Fruit fly (Drosophila melanogaster) whole organism, embryonic: Measurements from ENCODE around the gene CG13032.

Source experiments
- Adf1 ChIP-seq: fragments of 200-800 bp; sonication (Bioruptor generic); IDR thresholded peaks from 2 replicates; pipeline ENCODE4 v1.3.6; 2022; ENCODE audit warnings: missing biosample characterization, missing genetic modification characterization
- BEAF-32 ChIP-seq: fragments of 200-800 bp; sonication (Bioruptor generic); optimal IDR thresholded peaks from 3 replicates; lab custom pipeline; 2017; ENCODE audit warnings: missing biosample characterization, missing genetic modification characterization, mild to moderate bottlenecking, moderate library complexity, missing genetic modification reagents
- CG10209 ChIP-seq: fragments of 200-800 bp; sonication (Bioruptor generic); optimal IDR thresholded peaks from 3 replicates; lab custom pipeline; 2017; ENCODE audit warnings: missing biosample characterization, mild to moderate bottlenecking, missing genetic modification characterization, missing genetic modification reagents
- CG13123 ChIP-seq: fragments of 200-800 bp; sonication (Bioruptor generic); optimal IDR thresholded peaks from 2 replicates; lab custom pipeline; 2016; ENCODE audit warnings: missing biosample characterization, missing genetic modification characterization
- CG13624 ChIP-seq: fragments of 200-800 bp; sonication (Bioruptor generic); optimal IDR thresholded peaks from 2 replicates; lab custom pipeline; 2016; ENCODE audit warnings: missing biosample characterization, missing genetic modification characterization
- CG14710 ChIP-seq: fragments of 200-800 bp; sonication (Bioruptor generic); optimal IDR thresholded peaks from 3 replicates; lab custom pipeline; 2019; ENCODE audit warnings: missing biosample characterization, mild to moderate bottlenecking, missing genetic modification characterization, moderate library complexity
- CG15011 ChIP-seq: fragments of 200-800 bp; sonication (Bioruptor generic); optimal IDR thresholded peaks from 3 replicates; lab custom pipeline; 2018; ENCODE audit warnings: missing biosample characterization, mild to moderate bottlenecking, missing genetic modification characterization
- CG1602 ChIP-seq: fragments of 200-800 bp; sonication (Bioruptor generic); optimal IDR thresholded peaks from 3 replicates; lab custom pipeline; 2016; ENCODE audit warnings: missing biosample characterization, missing genetic modification characterization
- CG30431 ChIP-seq: fragments of 200-800 bp; sonication (Bioruptor generic); optimal IDR thresholded peaks from 2 replicates; lab custom pipeline; 2017; ENCODE audit warnings: missing biosample characterization, missing genetic modification characterization
- CG31441 ChIP-seq: fragments of 200-800 bp; sonication (Bioruptor generic); IDR thresholded peaks from 2 replicates; pipeline ENCODE4 v1.3.6; 2022; ENCODE audit warnings: missing biosample characterization, missing genetic modification characterization
- CG3163 ChIP-seq: fragments of 200-800 bp; sonication (Bioruptor generic); optimal IDR thresholded peaks from 3 replicates; lab custom pipeline; 2016; ENCODE audit warnings: missing biosample characterization, missing genetic modification characterization
- CG32772 ChIP-seq: fragments of 200-800 bp; sonication (Bioruptor generic); IDR thresholded peaks from 2 replicates; pipeline ENCODE4 v1.3.6; 2022; ENCODE audit warnings: missing biosample characterization, missing genetic modification characterization
- CG3838 ChIP-seq: fragments of 200-800 bp; sonication (Bioruptor generic); optimal IDR thresholded peaks from 3 replicates; lab custom pipeline; 2016; ENCODE audit warnings: missing biosample characterization, missing genetic modification characterization
- CG4360 ChIP-seq: fragments of 200-800 bp; sonication (Bioruptor generic); IDR thresholded peaks from 2 replicates; pipeline ENCODE4 v1.3.6; 2022; ENCODE audit warnings: missing biosample characterization, missing genetic modification characterization
- CG6683 ChIP-seq: fragments of 200-800 bp; sonication (Bioruptor generic); optimal IDR thresholded peaks from 2 replicates; lab custom pipeline; 2017; ENCODE audit warnings: missing biosample characterization, mild to moderate bottlenecking, missing genetic modification characterization, missing genetic modification reagents
- CG6854 ChIP-seq: fragments of 200-800 bp; sonication (Bioruptor generic); optimal IDR thresholded peaks from 3 replicates; lab custom pipeline; 2017; ENCODE audit warnings: missing biosample characterization, mild to moderate bottlenecking, missing genetic modification characterization
- CG8290 ChIP-seq, 3 experiments: fragments of 200-800 bp; sonication (Bioruptor generic); optimal IDR thresholded peaks; 2 replicates each; lab custom pipeline; 2016 to 2019; ENCODE audit warnings: missing biosample characterization in 3 of 3, missing genetic modification characterization in 3 of 3, mild to moderate bottlenecking in 2 of 3, moderate library complexity in 1 of 3
- CG8478 ChIP-seq: fragments of >200 bp; optimal IDR thresholded peaks from 2 replicates; lab custom pipeline; 2018
- Deaf1 ChIP-seq: fragments of 200-800 bp; optimal IDR thresholded peaks from 3 replicates; lab custom pipeline; 2019; ENCODE audit warnings: missing biosample characterization, mild to moderate bottlenecking, missing genetic modification characterization, moderate library complexity
- Dp ChIP-seq: fragments of 200-800 bp; sonication (Bioruptor generic); optimal IDR thresholded peaks from 2 replicates; lab custom pipeline; 2018; ENCODE audit warnings: missing biosample characterization, mild to moderate bottlenecking, missing genetic modification characterization, moderate library complexity
- Eip74EF ChIP-seq, 2 experiments: fragments of 200-800 bp in 1 of 2; fragments of >200 bp in 1 of 2; sonication (Bioruptor generic) in 1 of 2; optimal IDR thresholded peaks; 2 replicates each; lab custom pipeline; 2017 to 2019; ENCODE audit warnings: missing biosample characterization in 2 of 2, missing genetic modification characterization in 2 of 2, mild to moderate bottlenecking in 1 of 2, moderate library complexity in 1 of 2
- HLH54F ChIP-seq: fragments of 200-800 bp; sonication (Bioruptor generic); optimal IDR thresholded peaks from 3 replicates; lab custom pipeline; 2016; ENCODE audit warnings: missing biosample characterization, missing genetic modification characterization
- Kr ChIP-seq: fragments of 200-800 bp; sonication (Bioruptor generic); optimal IDR thresholded peaks from 2 replicates; lab custom pipeline; 2017; ENCODE audit warnings: missing biosample characterization, mild to moderate bottlenecking, missing genetic modification characterization
- MBD-R2 ChIP-seq: fragments of 200-800 bp; sonication (Bioruptor generic); IDR thresholded peaks from 2 replicates; pipeline ENCODE4 v1.3.6; 2022; ENCODE audit warnings: missing biosample characterization, missing genetic modification characterization
- Med ChIP-seq: fragments of 200-800 bp; sonication (Bioruptor generic); peaks from one replicate; lab custom pipeline; 2016; ENCODE audit warnings: missing biosample characterization, missing genetic modification characterization, mild to moderate bottlenecking, inconsistent platforms, moderate library complexity
- NFAT ChIP-seq: fragments of 200-800 bp; sonication (Bioruptor generic); IDR thresholded peaks from 2 replicates; pipeline ENCODE4 v1.3.6; 2022; ENCODE audit warnings: missing biosample characterization, missing genetic modification characterization
- Nf-YC ChIP-seq: fragments of 200-800 bp; optimal IDR thresholded peaks from 3 replicates; lab custom pipeline; 2019; ENCODE audit warnings: missing biosample characterization, mild to moderate bottlenecking, missing genetic modification characterization, moderate library complexity
- Sox100B ChIP-seq: fragments of 200-800 bp; sonication (Bioruptor generic); optimal IDR thresholded peaks from 3 replicates; lab custom pipeline; 2018; ENCODE audit warnings: missing biosample characterization, mild to moderate bottlenecking, missing genetic modification characterization
- YL-1 ChIP-seq: fragments of 200-800 bp; sonication (Bioruptor generic); optimal IDR thresholded peaks from 3 replicates; lab custom pipeline; 2017; ENCODE audit warnings: missing biosample characterization, mild to moderate bottlenecking, missing genetic modification characterization
- ap ChIP-seq: fragments of 200-800 bp; sonication (Bioruptor generic); IDR thresholded peaks from 2 replicates; pipeline ENCODE4 v1.3.6; 2022; ENCODE audit warnings: missing biosample characterization, missing genetic modification characterization
- bowl ChIP-seq: fragments of 200-800 bp; sonication (Bioruptor generic); IDR thresholded peaks from 2 replicates; pipeline ENCODE4 v1.3.6; 2022; ENCODE audit warnings: missing biosample characterization, missing genetic modification characterization
- bsh ChIP-seq, 2 experiments: fragments of 200-800 bp; sonication (Bioruptor generic); optimal IDR thresholded peaks; 2 replicates each; lab custom pipeline; 2017 to 2018; ENCODE audit warnings: mild to moderate bottlenecking in 2 of 2, missing biosample characterization in 2 of 2, missing genetic modification characterization in 2 of 2, moderate library complexity in 1 of 2
- ci ChIP-seq: fragments of 200-800 bp; sonication (Bioruptor generic); IDR thresholded peaks from 3 replicates; pipeline ENCODE4 v1.3.6; 2022; ENCODE audit warnings: missing biosample characterization, missing genetic modification characterization
- da ChIP-seq: fragments of 200-800 bp; sonication (Bioruptor generic); optimal IDR thresholded peaks from 2 replicates; lab custom pipeline; 2016; ENCODE audit warnings: missing biosample characterization, missing genetic modification characterization
- dm ChIP-seq: fragments of 200-800 bp; sonication (Bioruptor generic); optimal IDR thresholded peaks from 3 replicates; lab custom pipeline; 2016; ENCODE audit warnings: missing biosample characterization, missing genetic modification characterization
- lov ChIP-seq, 2 experiments: fragments of 200-800 bp in 1 of 2; fragments of >200 bp in 1 of 2; sonication (Bioruptor generic) in 1 of 2; IDR thresholded peaks in 1 of 2; optimal IDR thresholded peaks in 1 of 2; 2 replicates in 1 of 2; 3 replicates in 1 of 2; pipeline versions ENCODE4 v1.3.6 to Lab custom; 2017 to 2022; ENCODE audit warnings: missing biosample characterization in 1 of 2, missing genetic modification characterization in 1 of 2
- pfk ChIP-seq: fragments of 200-800 bp; sonication (Bioruptor generic); optimal IDR thresholded peaks from 2 replicates; lab custom pipeline; 2018; ENCODE audit warnings: missing biosample characterization, mild to moderate bottlenecking, missing genetic modification characterization, moderate library complexity
- prd ChIP-seq, 3 experiments: fragments of >200 bp in 2 of 3; fragments of 200-800 bp in 1 of 3; sonication (Bioruptor generic) in 1 of 3; optimal IDR thresholded peaks in 2 of 3; IDR thresholded peaks in 1 of 3; 2 replicates in 2 of 3; 3 replicates in 1 of 3; pipeline versions ENCODE4 v1.3.6 to Lab custom; 2017 to 2022; ENCODE audit warnings: missing biosample characterization in 1 of 3, missing genetic modification characterization in 1 of 3
- ranshi ChIP-seq: fragments of 200-800 bp; sonication (Bioruptor generic); IDR thresholded peaks from 2 replicates; pipeline ENCODE4 v1.3.6; 2022; ENCODE audit warnings: missing biosample characterization, missing genetic modification characterization
- ro ChIP-seq: fragments of 200-800 bp; sonication (Bioruptor generic); IDR thresholded peaks from 2 replicates; pipeline ENCODE4 v1.3.6; 2022; ENCODE audit warnings: missing biosample characterization, missing genetic modification characterization
- row ChIP-seq: fragments of 200-800 bp; sonication (Bioruptor generic); IDR thresholded peaks from 3 replicates; pipeline ENCODE4 v1.3.6; 2022; ENCODE audit warnings: missing biosample characterization, missing genetic modification characterization
- sqz ChIP-seq: fragments of 200-800 bp; sonication (Bioruptor generic); optimal IDR thresholded peaks from 3 replicates; lab custom pipeline; 2018; ENCODE audit warnings: missing biosample characterization, mild to moderate bottlenecking, missing genetic modification characterization
- ssp ChIP-seq: fragments of 200-800 bp; sonication (Bioruptor generic); IDR thresholded peaks from 2 replicates; pipeline ENCODE4 v1.3.6; 2022; ENCODE audit warnings: missing biosample characterization, missing genetic modification characterization
- vnd ChIP-seq: fragments of 200-800 bp; sonication (Bioruptor generic); IDR thresholded peaks from 3 replicates; pipeline ENCODE4 v1.3.6; 2022; ENCODE audit warnings: missing biosample characterization, missing genetic modification characterization; ENCODE audit not compliant: partially characterized antibody
- wdn ChIP-seq: fragments of 200-800 bp; sonication (Bioruptor generic); IDR thresholded peaks from 2 replicates; pipeline ENCODE4 v1.3.6; 2022; ENCODE audit warnings: missing biosample characterization, missing genetic modification characterization

CG13032 gene

dm6 chr3L:16673367-16674014 lies at the start of gene CG13032, which contains the start of gene zetaCOP (continued):
- TF ChIP-seq vnd (GFP tag; lab: Robert Waterston, UW) (no peak), Adf1 (GFP tag; lab: Robert Waterston, UW) (no peak), CG32772 (GFP tag; lab: Robert Waterston, UW) (no peak), CG8478 (lab: Kevin White, UChicago) (no peak), CG6854 (GFP tag; lab: Kevin White, UChicago) (no peak), BEAF-32 (peak; percentile 27), sqz (GFP tag; lab: Kevin White, UChicago) (no peak), bowl (no peak), Deaf1 (no peak), CG31441 (no peak), CG30431 (GFP tag; lab: Kevin White, UChicago) (no peak), CG15011 (no peak), ap (GFP tag; lab: Robert Waterston, UW) (no peak), Dp (peak; percentile 65), Sox100B (no peak), dm (no peak), row (GFP tag; lab: Robert Waterston, UW) (peak; percentile 36; the same call in 1 of the 3 replicates), wdn (GFP tag; lab: Robert Waterston, UW) (no peak), YL-1 (GFP tag; lab: Kevin White, UChicago) (peak; percentile 69), CG10209 (GFP tag; lab: Kevin White, UChicago) (no peak)

- TF ChIP-seq MBD-R2 (GFP tag; lab: Robert Waterston, UW) (no peak), CG4360 (GFP tag; lab: Robert Waterston, UW) (peak; percentile 93)
Observed at dm6 chr3L:16626199-16626598, 47.6 kb upstream of the CG13032 start.

dm6 chr3L:16629793-16630192 lies 44.0 kb upstream of the CG13032 start:
- TF ChIP-seq CG6683 (GFP tag; lab: Kevin White, UChicago) (no peak), pfk (GFP tag; lab: Kevin White, UChicago) (no peak), ro (no peak), da (GFP tag; lab: Kevin White, UChicago) (no peak), NFAT (GFP tag; lab: Robert Waterston, UW) (no peak), CG3838 (GFP tag; lab: Kevin White, UChicago) (no peak), Eip74EF (GFP tag; optimal IDR thresholded peaks at IDR 0.05; lab: Kevin White, UChicago) (no peak), CG3163 (GFP tag; lab: Kevin White, UChicago) (no peak), ssp (no peak), Adf1 (GFP tag; lab: Robert Waterston, UW) (no peak), CG1602 (GFP tag; lab: Kevin White, UChicago) (no peak), Kr (GFP tag; lab: Kevin White, UChicago) (no peak), ranshi (GFP tag; lab: Robert Waterston, UW) (no peak)

- no peak for TF ChIP-seq lov (optimal IDR thresholded peaks at IDR 0.05; lab: Kevin White, UChicago)
- TF ChIP-seq lov (GFP tag; IDR thresholded peaks at IDR 0.05; lab: Robert Waterston, UW) = 0 out of 3 replicates have a peak, but pooled peaks have one; percentile 30
- no peak for TF ChIP-seq prd (optimal IDR thresholded peaks at IDR 0.05; lab: Kevin White, UChicago)
- TF ChIP-seq prd (GFP tag; IDR thresholded peaks at IDR 0.05; lab: Robert Waterston, UW) = peak; percentile 61; the same call in 2 of the 3 replicates
- TF ChIP-seq HLH54F (GFP tag; lab: Kevin White, UChicago) = no peak
- peak; percentile 23 for TF ChIP-seq CG8290 (GFP tag; optimal IDR thresholded peaks at IDR 0.05; lab: Kevin White, UChicago)
- no peak for TF ChIP-seq CG8290 (tag; optimal IDR thresholded peaks at IDR 0.05; lab: Kevin White, UChicago)
- 0 out of 3 replicates have a peak, but pooled peaks have one; percentile 32 for TF ChIP-seq ci (GFP tag; lab: Robert Waterston, UW)
- no peak for TF ChIP-seq CG13624
- TF ChIP-seq bsh (GFP tag; optimal IDR thresholded peaks at IDR 0.05; lab: Kevin White, UChicago) = peak in 1 of 2 experiments; percentile 16
- no peak for TF ChIP-seq CG13123 (GFP tag; lab: Kevin White, UChicago)
- TF ChIP-seq CG14710 (tag; lab: Kevin White, UChicago) = peak; percentile 25
- TF ChIP-seq CG6683 (GFP tag; lab: Kevin White, UChicago) = no peak
- TF ChIP-seq Nf-YC (tag; lab: Kevin White, UChicago) = no peak
- peak; percentile 68 for TF ChIP-seq Med (GFP tag; lab: Kevin White, UChicago)
Observed at dm6 chr3L:16631844-16632537, 41.8 kb upstream of the CG13032 start.
